Worm (Caenorhabditis elegans) whole organism, young adult: Measurements from ENCODE around the gene sbt-1.

Experiments used
- B0261.1 ChIP-seq: sonication (generic microtip); optimal IDR thresholded peaks from 2 replicates; lab custom pipeline; 2016; ENCODE audit warnings: mild to moderate bottlenecking, missing genetic modification characterization, moderate library complexity, missing compliant biosample characterization
- B0336.3 ChIP-seq: fragments of 200-800 bp; sonication (Bioruptor generic); IDR thresholded peaks from 2 replicates; pipeline ENCODE4 v1.3.6; 2022; ENCODE audit warnings: missing genetic modification characterization, missing compliant biosample characterization
- F10E7.11 ChIP-seq: sonication (generic microtip); optimal IDR thresholded peaks from 2 replicates; lab custom pipeline; 2017; ENCODE audit warnings: mild to moderate bottlenecking, missing genetic modification characterization, moderate library complexity, missing compliant biosample characterization
- F23B12.7 ChIP-seq: sonication (generic microtip); optimal IDR thresholded peaks from 2 replicates; lab custom pipeline; 2017; ENCODE audit warnings: missing genetic modification characterization, mild to moderate bottlenecking, missing compliant biosample characterization, antibody characterized with exemption, moderate library complexity; ENCODE audit not compliant: insufficient read depth
- F57A8.1 ChIP-seq: fragments of 200-800 bp; sonication (Bioruptor generic); optimal IDR thresholded peaks from 2 replicates; lab custom pipeline; 2018; ENCODE audit warnings: mild to moderate bottlenecking, missing genetic modification characterization, moderate library complexity, missing compliant biosample characterization
- F57C9.4 ChIP-seq: sonication (generic microtip); optimal IDR thresholded peaks from 2 replicates; lab custom pipeline; 2017; ENCODE audit warnings: mild to moderate bottlenecking, missing genetic modification characterization, missing compliant biosample characterization
- K11D2.4 ChIP-seq: fragments of 200-800 bp; sonication (Bioruptor generic); IDR thresholded peaks from 2 replicates; pipeline ENCODE4 v1.3.6; 2022; ENCODE audit warnings: missing genetic modification reagents, missing genetic modification characterization, missing compliant biosample characterization
- ZK185.1 ChIP-seq: sonication (generic microtip); optimal IDR thresholded peaks from 2 replicates; lab custom pipeline; 2016; ENCODE audit warnings: mild to moderate bottlenecking, missing genetic modification characterization, missing compliant biosample characterization; ENCODE audit not compliant: poor library complexity, severe bottlenecking
- ama-1 ChIP-seq, 3 experiments: fragments of 150-350 bp in 1 of 3; sonication (generic microtip) in 2 of 3; optimal IDR thresholded peaks; 2 replicates each; lab custom pipeline; 2014 to 2018; ENCODE audit warnings: missing biosample characterization in 2 of 3, missing genetic modification characterization in 2 of 3, missing genetic modification reagents in 2 of 3
- aptf-3 ChIP-seq: fragments of 200-800 bp; sonication (Bioruptor generic); IDR thresholded peaks from 2 replicates; pipeline ENCODE4 v1.3.6; 2022; ENCODE audit warnings: missing genetic modification characterization, missing compliant biosample characterization
- attf-3 ChIP-seq: fragments of 200-800 bp; sonication (Bioruptor generic); conservative IDR thresholded peaks from 2 replicates; pipeline ENCODE4 v1.3.6; 2022; ENCODE audit warnings: missing genetic modification reagents, missing genetic modification characterization, missing compliant biosample characterization
- attf-6 ChIP-seq: fragments of 200-800 bp; sonication (Bioruptor generic); IDR thresholded peaks from 2 replicates; pipeline ENCODE4 v1.3.6; 2022; ENCODE audit warnings: missing genetic modification reagents, missing genetic modification characterization, missing compliant biosample characterization
- bed-2 ChIP-seq: fragments of 200-800 bp; sonication (Bioruptor generic); IDR thresholded peaks from 2 replicates; pipeline ENCODE4 v1.3.6; 2022; ENCODE audit warnings: missing genetic modification reagents, missing genetic modification characterization, missing compliant biosample characterization
- ccch-3 ChIP-seq: fragments of 200-800 bp; sonication (Bioruptor generic); optimal IDR thresholded peaks from 2 replicates; lab custom pipeline; 2018; ENCODE audit warnings: mild to moderate bottlenecking, missing genetic modification characterization, missing compliant biosample characterization
- ceh-100 ChIP-seq: fragments of 200-800 bp; sonication (Bioruptor generic); IDR thresholded peaks from 2 replicates; pipeline ENCODE4 v1.3.6; 2022; ENCODE audit warnings: missing genetic modification reagents, missing genetic modification characterization, missing compliant biosample characterization
- ceh-27 ChIP-seq: fragments of 200-800 bp; sonication (Bioruptor generic); optimal IDR thresholded peaks from 2 replicates; lab custom pipeline; 2018; ENCODE audit warnings: mild to moderate bottlenecking, missing genetic modification characterization, moderate library complexity, missing compliant biosample characterization
- ceh-40 ChIP-seq: fragments of 200-800 bp; sonication (Bioruptor generic); IDR thresholded peaks from 2 replicates; pipeline ENCODE4 v1.3.6; 2022; ENCODE audit warnings: missing genetic modification characterization, missing compliant biosample characterization
- ceh-58 ChIP-seq: fragments of 200-800 bp; sonication (Bioruptor generic); IDR thresholded peaks from 2 replicates; pipeline ENCODE4 v1.3.6; 2022; ENCODE audit warnings: missing genetic modification characterization, missing compliant biosample characterization
- chd-7 ChIP-seq: sonication (generic microtip); optimal IDR thresholded peaks from 2 replicates; lab custom pipeline; 2016; ENCODE audit warnings: mild to moderate bottlenecking, missing genetic modification characterization, moderate library complexity, missing compliant biosample characterization
- dpl-1 ChIP-seq: fragments of 150-350 bp; optimal IDR thresholded peaks from 2 replicates; lab custom pipeline; 2014; ENCODE audit warnings: missing biosample characterization, missing genetic modification reagents, missing genetic modification characterization
- efl-1 ChIP-seq: fragments of 150-350 bp; optimal IDR thresholded peaks from 2 replicates; lab custom pipeline; 2014; ENCODE audit warnings: missing biosample characterization, missing genetic modification reagents, missing genetic modification characterization
- egrh-3 ChIP-seq: fragments of 200-800 bp; sonication (Bioruptor generic); IDR thresholded peaks from 2 replicates; pipeline ENCODE4 v1.3.6; 2022; ENCODE audit warnings: missing genetic modification reagents, missing genetic modification characterization, missing compliant biosample characterization
- ets-4 ChIP-seq: fragments of 200-800 bp; sonication (Bioruptor generic); optimal IDR thresholded peaks from 2 replicates; lab custom pipeline; 2018; ENCODE audit warnings: mild to moderate bottlenecking, missing genetic modification characterization, missing compliant biosample characterization
- hmg-20 ChIP-seq: fragments of 200-800 bp; sonication (Bioruptor generic); IDR thresholded peaks from 2 replicates; pipeline ENCODE4 v1.3.6; 2022; ENCODE audit warnings: missing genetic modification reagents, missing genetic modification characterization, missing compliant biosample characterization
- hrde-1 ChIP-seq: sonication (generic microtip); optimal IDR thresholded peaks from 2 replicates; lab custom pipeline; 2016; ENCODE audit warnings: missing genetic modification characterization, mild to moderate bottlenecking, missing compliant biosample characterization, moderate library complexity, missing genotype, missing genetic modification reagents, borderline replicate concordance
- hsf-1 ChIP-seq: fragments of 200-800 bp; sonication (Bioruptor generic); IDR thresholded peaks from 2 replicates; pipeline ENCODE4 v1.3.6; 2022; ENCODE audit warnings: missing genetic modification reagents, missing genetic modification characterization, missing compliant biosample characterization
- lag-1 ChIP-seq: fragments of 200-800 bp; sonication (Bioruptor generic); IDR thresholded peaks from 2 replicates; pipeline ENCODE4 v1.3.6; 2022; ENCODE audit warnings: missing genetic modification reagents, missing genetic modification characterization, missing compliant biosample characterization
- let-526 ChIP-seq: fragments of 200-800 bp; sonication (Bioruptor generic); IDR thresholded peaks from 2 replicates; pipeline ENCODE4 v1.3.6; 2022; ENCODE audit warnings: missing genetic modification reagents, missing genetic modification characterization, missing compliant biosample characterization
- let-607 ChIP-seq, 2 experiments: fragments of 200-800 bp in 1 of 2; sonication (Bioruptor generic) in 1 of 2; sonication (generic microtip) in 1 of 2; optimal IDR thresholded peaks; 2 replicates each; lab custom pipeline; 2016 to 2018; ENCODE audit warnings: mild to moderate bottlenecking in 2 of 2, missing compliant biosample characterization in 2 of 2, missing genetic modification characterization in 2 of 2, moderate library complexity in 2 of 2, missing genotype in 1 of 2
- lin-40 ChIP-seq: sonication (generic microtip); optimal IDR thresholded peaks from 2 replicates; lab custom pipeline; 2016; ENCODE audit warnings: missing genetic modification characterization, mild to moderate bottlenecking, missing compliant biosample characterization, missing genotype, missing genetic modification reagents
- lin-54 ChIP-seq: fragments of 200-800 bp; sonication (Bioruptor generic); optimal IDR thresholded peaks from 2 replicates; lab custom pipeline; 2018; ENCODE audit warnings: mild to moderate bottlenecking, missing genetic modification characterization, missing compliant biosample characterization
- madf-3 ChIP-seq: fragments of 200-800 bp; sonication (Bioruptor generic); IDR thresholded peaks from 2 replicates; pipeline ENCODE4 v1.3.6; 2022; ENCODE audit warnings: missing genetic modification reagents, missing genetic modification characterization, missing compliant biosample characterization
- mcd-1 ChIP-seq: fragments of 200-800 bp; sonication (Bioruptor generic); IDR thresholded peaks from 2 replicates; pipeline ENCODE4 v1.3.6; 2022; ENCODE audit warnings: missing genetic modification reagents, missing genetic modification characterization, missing compliant biosample characterization
- mel-28 ChIP-seq: sonication (generic microtip); optimal IDR thresholded peaks from 2 replicates; lab custom pipeline; 2016; ENCODE audit warnings: borderline replicate concordance, mild to moderate bottlenecking, missing genetic modification characterization, missing compliant biosample characterization
- nhr-27 ChIP-seq: fragments of 200-800 bp; sonication (Bioruptor generic); optimal IDR thresholded peaks from 2 replicates; lab custom pipeline; 2018; ENCODE audit warnings: mild to moderate bottlenecking, missing genetic modification characterization, moderate library complexity, missing compliant biosample characterization
- rec-8 ChIP-seq, 2 experiments: sonication (generic microtip); optimal IDR thresholded peaks; 2 replicates each; lab custom pipeline; 2016; ENCODE audit warnings: mild to moderate bottlenecking in 2 of 2, missing genetic modification characterization in 2 of 2, missing genetic modification reagents in 2 of 2, missing genotype in 2 of 2, missing biosample characterization in 1 of 2, missing compliant biosample characterization in 1 of 2, moderate library complexity in 1 of 2
- sea-2 ChIP-seq: fragments of 200-800 bp; sonication (Bioruptor generic); IDR thresholded peaks from 2 replicates; pipeline ENCODE4 v1.3.6; 2022; ENCODE audit warnings: missing genetic modification characterization, missing compliant biosample characterization
- snpc-1.1 ChIP-seq: sonication (generic microtip); optimal IDR thresholded peaks from 2 replicates; lab custom pipeline; 2017; ENCODE audit warnings: missing genetic modification characterization, mild to moderate bottlenecking, missing compliant biosample characterization, antibody characterized with exemption, moderate library complexity, missing genotype, missing genetic modification reagents; ENCODE audit not compliant: insufficient read depth
- snpc-1.3 ChIP-seq: sonication (generic microtip); optimal IDR thresholded peaks from 2 replicates; lab custom pipeline; 2017; ENCODE audit warnings: missing genetic modification characterization, mild to moderate bottlenecking, missing compliant biosample characterization, antibody characterized with exemption, moderate library complexity, missing genotype, missing genetic modification reagents; ENCODE audit not compliant: insufficient read depth
- snpc-4 ChIP-seq, 5 experiments: fragments of 150-350 bp in 1 of 5; sonication (generic microtip) in 4 of 5; optimal IDR thresholded peaks; 2 replicates each; lab custom pipeline; 2014 to 2018; ENCODE audit warnings: missing genetic modification characterization in 5 of 5, missing biosample characterization in 3 of 5, antibody characterized with exemption in 2 of 5, mild to moderate bottlenecking in 2 of 5, missing compliant biosample characterization in 2 of 5, missing genotype in 2 of 5, moderate library complexity in 2 of 5, missing genetic modification reagents in 1 of 5
- somi-1 ChIP-seq: fragments of 200-800 bp; sonication (Bioruptor generic); optimal IDR thresholded peaks from 2 replicates; lab custom pipeline; 2018; ENCODE audit warnings: mild to moderate bottlenecking, missing genetic modification characterization, missing compliant biosample characterization
- sptf-2 ChIP-seq: fragments of 200-800 bp; sonication (Bioruptor generic); optimal IDR thresholded peaks from 2 replicates; lab custom pipeline; 2018; ENCODE audit warnings: mild to moderate bottlenecking, missing genetic modification characterization, missing compliant biosample characterization
- unc-130 ChIP-seq: sonication (generic microtip); optimal IDR thresholded peaks from 2 replicates; lab custom pipeline; 2016; ENCODE audit warnings: missing genetic modification reagents, missing genetic modification characterization, missing compliant biosample characterization
- unc-62 ChIP-seq: fragments of 150-350 bp; optimal IDR thresholded peaks from 2 replicates; lab custom pipeline; 2014; ENCODE audit warnings: missing biosample characterization, missing genetic modification reagents, missing genetic modification characterization
- zfh-2 ChIP-seq: fragments of 200-800 bp; sonication (Bioruptor generic); conservative IDR thresholded peaks from 2 replicates; pipeline ENCODE4 v1.3.6; 2022; ENCODE audit warnings: missing genetic modification reagents, missing genetic modification characterization, missing compliant biosample characterization
- ztf-26 ChIP-seq: sonication (generic microtip); optimal IDR thresholded peaks from 2 replicates; lab custom pipeline; 2017; ENCODE audit warnings: missing genetic modification characterization, missing compliant biosample characterization

sbt-1 gene

DNA sequence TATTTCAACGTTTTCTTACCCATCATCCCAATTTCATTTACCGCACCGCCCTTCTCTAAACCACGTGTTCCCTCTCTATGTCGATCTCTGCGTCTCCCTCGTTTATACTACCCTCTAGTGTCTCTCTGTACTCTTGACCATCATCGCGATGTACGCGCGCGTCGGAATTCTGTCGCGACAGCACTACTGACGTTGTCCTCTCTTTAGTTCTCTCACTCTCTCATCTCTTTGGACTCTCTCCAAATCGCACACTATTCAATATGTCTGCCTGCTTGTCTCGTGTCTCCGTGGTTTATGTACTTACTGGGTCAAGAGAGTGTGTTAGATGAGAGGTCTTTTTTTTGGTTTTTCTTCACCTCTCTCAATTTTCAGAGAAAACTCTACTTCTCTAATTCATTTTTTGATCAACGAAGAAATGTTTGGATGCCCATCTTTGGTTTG lies 50.4 kb downstream of the sbt-1 start (continued):
- TF ChIP-seq K11D2.4 (peak; percentile 87), F57A8.1 (GFP tag; lab: Kevin White, UChicago) (no peak), unc-62 (GFP tag; lab: Kevin White, UChicago) (no peak), B0336.3 (GFP tag; lab: Robert Waterston, UW) (peak; percentile 84), ZK185.1 (tag; lab: Kevin White, UChicago) (peak; percentile 80), lin-54 (GFP tag; lab: Kevin White, UChicago) (peak; percentile 71), zfh-2 (GFP tag; lab: Robert Waterston, UW) (no peak; the same call in 1 of the 2 replicates), attf-6 (GFP tag; lab: Robert Waterston, UW) (no peak), ets-4 (peak; percentile 59), ceh-40 (GFP tag; lab: Robert Waterston, UW) (no peak), snpc-1.1 (no peak), nhr-27 (tag; lab: Kevin White, UChicago) (no peak), let-526 (GFP tag; lab: Robert Waterston, UW) (peak; percentile 87), hmg-20 (GFP tag; lab: Robert Waterston, UW) (peak; percentile 76), F23B12.7 (tag; lab: Kevin White, UChicago) (no peak), rec-8 (tag; optimal IDR thresholded peaks at IDR 0.05; lab: Kevin White, UChicago) (no peak), ceh-27 (GFP tag; lab: Kevin White, UChicago) (peak; percentile 98), ztf-26 (peak; percentile 84), egrh-3 (GFP tag; lab: Robert Waterston, UW) (peak; percentile 50; the same call in 1 of the 2 replicates), F57C9.4 (no peak), somi-1 (peak; percentile 93), efl-1 (GFP tag; lab: Kevin White, UChicago) (no peak), F10E7.11 (tag; lab: Kevin White, UChicago) (no peak), snpc-1.3 (tag; lab: Kevin White, UChicago) (peak; percentile 48), mcd-1 (GFP tag; lab: Robert Waterston, UW) (peak; percentile 78), ccch-3 (no peak), sea-2 (GFP tag; lab: Robert Waterston, UW) (no peak), aptf-3 (GFP tag; lab: Robert Waterston, UW) (no peak), ama-1 (optimal IDR thresholded peaks at IDR 0.05; lab: Kevin White, UChicago) (no peak), ama-1 (GFP tag; optimal IDR thresholded peaks at IDR 0.05; lab: Kevin White, UChicago) (no peak), hrde-1 (tag; lab: Kevin White, UChicago) (no peak), sptf-2 (GFP tag; lab: Kevin White, UChicago) (no peak), unc-130 (GFP tag; lab: Kevin White, UChicago) (no peak), chd-7 (tag; lab: Kevin White, UChicago) (peak; percentile 94), lin-40 (tag; lab: Kevin White, UChicago) (peak; percentile 96), lag-1 (GFP tag; lab: Robert Waterston, UW) (no peak), let-607 (tag; optimal IDR thresholded peaks at IDR 0.05; lab: Kevin White, UChicago) (peak; percentile 85 to 91), ceh-100 (GFP tag; lab: Robert Waterston, UW) (peak; percentile 42; the same call in 1 of the 2 replicates), snpc-4 (GFP tag; optimal IDR thresholded peaks at IDR 0.05; lab: Kevin White, UChicago) (no peak), snpc-4 (tag; optimal IDR thresholded peaks at IDR 0.05; lab: Kevin White, UChicago) (peak in 3 of 4 experiments; percentile 14 to 80 (median 79)), bed-2 (no peak), ceh-58 (GFP tag; lab: Robert Waterston, UW) (no peak), dpl-1 (no peak), B0261.1 (tag; lab: Kevin White, UChicago) (no peak), attf-3 (GFP tag; lab: Robert Waterston, UW) (no peak), mel-28 (tag; lab: Kevin White, UChicago) (no peak), hsf-1 (no peak), madf-3 (GFP tag; lab: Robert Waterston, UW) (no peak)
